Fruit fly (Drosophila melanogaster) whole organism, embryonic: Measurements from ENCODE around the gene CG15203.
A peak's percentile ranks its signal among the peaks of the same experiment; 100 is the strongest.

Experiments used
- Ada2b ChIP-seq: fragments of 200-800 bp; sonication (Bioruptor generic); IDR thresholded peaks from 2 replicates; pipeline ENCODE4 v1.3.6; 2022; ENCODE audit warnings: missing biosample characterization, missing genetic modification characterization
- Bgb ChIP-seq: fragments of 200-800 bp; sonication (Bioruptor generic); IDR thresholded peaks from 2 replicates; pipeline ENCODE4 v1.3.6; 2022; ENCODE audit warnings: missing biosample characterization, missing genetic modification characterization; ENCODE audit not compliant: partially characterized antibody
- CG11560 ChIP-seq: fragments of 200-800 bp; sonication (Bioruptor generic); IDR thresholded peaks from 3 replicates; pipeline ENCODE4 v1.3.6; 2022; ENCODE audit warnings: missing biosample characterization, missing genetic modification characterization
- CG11696 ChIP-seq: fragments of 200-800 bp; sonication (Bioruptor generic); IDR thresholded peaks from 2 replicates; pipeline ENCODE4 v1.3.6; 2022; ENCODE audit warnings: missing biosample characterization, missing genetic modification characterization
- CG12219 ChIP-seq: fragments of 200-800 bp; sonication (Bioruptor generic); optimal IDR thresholded peaks from 3 replicates; lab custom pipeline; 2018; ENCODE audit warnings: missing biosample characterization, mild to moderate bottlenecking, missing genetic modification characterization
- CG12391 ChIP-seq: fragments of 200-800 bp; sonication (Bioruptor generic); optimal IDR thresholded peaks from 3 replicates; lab custom pipeline; 2018; ENCODE audit warnings: missing biosample characterization, mild to moderate bottlenecking, missing genetic modification characterization, moderate library complexity
- CG12942 ChIP-seq: fragments of 200-800 bp; sonication (Bioruptor generic); optimal IDR thresholded peaks from 3 replicates; lab custom pipeline; 2016; ENCODE audit warnings: missing biosample characterization, missing genetic modification characterization
- CG13894 ChIP-seq: fragments of 200-800 bp; sonication (Bioruptor generic); optimal IDR thresholded peaks from 3 replicates; lab custom pipeline; 2018; ENCODE audit warnings: missing biosample characterization, mild to moderate bottlenecking, missing genetic modification characterization, moderate library complexity
- CG15073 ChIP-seq: fragments of 200-800 bp; sonication (Bioruptor generic); optimal IDR thresholded peaks from 2 replicates; lab custom pipeline; 2016; ENCODE audit warnings: missing biosample characterization, missing genetic modification characterization
- CG17328 ChIP-seq: fragments of 200-800 bp; sonication (Bioruptor generic); IDR thresholded peaks from 2 replicates; pipeline ENCODE4 v1.3.6; 2022; ENCODE audit warnings: missing biosample characterization, missing genetic modification characterization
- CG18011 ChIP-seq: fragments of 200-800 bp; sonication (Bioruptor generic); optimal IDR thresholded peaks from 2 replicates; lab custom pipeline; 2017; ENCODE audit warnings: missing biosample characterization, missing genetic modification characterization, mild to moderate bottlenecking, moderate library complexity, missing genotype
- CG32772 ChIP-seq: fragments of 200-800 bp; sonication (Bioruptor generic); IDR thresholded peaks from 2 replicates; pipeline ENCODE4 v1.3.6; 2022; ENCODE audit warnings: missing biosample characterization, missing genetic modification characterization
- CG34224 ChIP-seq: fragments of 200-800 bp; sonication (Bioruptor generic); IDR thresholded peaks from 3 replicates; pipeline ENCODE4 v1.3.6; 2022; ENCODE audit warnings: missing biosample characterization, missing genetic modification characterization; ENCODE audit not compliant: partially characterized antibody
- CG4820 ChIP-seq: fragments of 200-800 bp; sonication (Bioruptor generic); optimal IDR thresholded peaks from 3 replicates; lab custom pipeline; 2016; ENCODE audit warnings: missing biosample characterization, missing genetic modification characterization
- CG6765 ChIP-seq: fragments of 200-800 bp; sonication (Bioruptor generic); optimal IDR thresholded peaks from 3 replicates; lab custom pipeline; 2017; ENCODE audit warnings: missing biosample characterization, mild to moderate bottlenecking, missing genetic modification characterization
- CG7357 ChIP-seq: fragments of 200-800 bp; sonication (Bioruptor generic); IDR thresholded peaks from 3 replicates; pipeline ENCODE4 v1.3.6; 2022; ENCODE audit warnings: missing biosample characterization, missing genetic modification characterization
- CG8089 ChIP-seq: fragments of 200-800 bp; sonication (Bioruptor generic); optimal IDR thresholded peaks from 3 replicates; lab custom pipeline; 2016; ENCODE audit warnings: missing biosample characterization, missing genetic modification characterization
- CG8359 ChIP-seq: fragments of 200-800 bp; sonication (Bioruptor generic); optimal IDR thresholded peaks from 2 replicates; lab custom pipeline; 2017; ENCODE audit warnings: missing biosample characterization, mild to moderate bottlenecking, missing genetic modification characterization, borderline replicate concordance
- Dp ChIP-seq: fragments of 200-800 bp; sonication (Bioruptor generic); optimal IDR thresholded peaks from 2 replicates; lab custom pipeline; 2018; ENCODE audit warnings: missing biosample characterization, mild to moderate bottlenecking, missing genetic modification characterization, moderate library complexity
- Fer1 ChIP-seq: fragments of 200-800 bp; sonication (Bioruptor generic); optimal IDR thresholded peaks from 2 replicates; lab custom pipeline; 2017; ENCODE audit warnings: missing biosample characterization, mild to moderate bottlenecking, missing genetic modification characterization
- Fer3 ChIP-seq: fragments of 200-800 bp; sonication (Bioruptor generic); optimal IDR thresholded peaks from 2 replicates; lab custom pipeline; 2018; ENCODE audit warnings: missing biosample characterization, mild to moderate bottlenecking, missing genetic modification characterization, moderate library complexity
- GATAe ChIP-seq: fragments of 200-800 bp; sonication (Bioruptor generic); conservative IDR thresholded peaks from 2 replicates; pipeline ENCODE4 v1.3.6; 2022; ENCODE audit warnings: missing biosample characterization, missing genetic modification characterization
- Gsc ChIP-seq: fragments of 200-800 bp; sonication (Bioruptor generic); IDR thresholded peaks from 2 replicates; pipeline ENCODE4 v1.3.6; 2022; ENCODE audit warnings: missing biosample characterization, missing genetic modification characterization
- Hand ChIP-seq: fragments of 200-800 bp; sonication (Bioruptor generic); optimal IDR thresholded peaks from 2 replicates; lab custom pipeline; 2017; ENCODE audit warnings: mild to moderate bottlenecking, missing biosample characterization, missing genetic modification reagents, missing genetic modification characterization
- HmgD ChIP-seq: fragments of 200-800 bp; sonication (Bioruptor generic); optimal IDR thresholded peaks from 3 replicates; lab custom pipeline; 2016; ENCODE audit warnings: missing biosample characterization, missing genetic modification characterization
- NFAT ChIP-seq: fragments of 200-800 bp; sonication (Bioruptor generic); IDR thresholded peaks from 2 replicates; pipeline ENCODE4 v1.3.6; 2022; ENCODE audit warnings: missing biosample characterization, missing genetic modification characterization
- Opbp ChIP-seq: fragments of 200-800 bp; sonication (Bioruptor generic); IDR thresholded peaks from 3 replicates; pipeline ENCODE4 v1.3.6; 2022; ENCODE audit warnings: missing biosample characterization, missing genetic modification characterization; ENCODE audit not compliant: partially characterized antibody
- Scr ChIP-seq: fragments of 200-800 bp; sonication (Bioruptor generic); IDR thresholded peaks from 2 replicates; pipeline ENCODE4 v1.3.6; 2022; ENCODE audit warnings: missing biosample characterization, missing genetic modification characterization; ENCODE audit not compliant: partially characterized antibody
- TFAM ChIP-seq: fragments of 200-800 bp; sonication (Bioruptor generic); optimal IDR thresholded peaks from 2 replicates; lab custom pipeline; 2017; ENCODE audit warnings: missing biosample characterization, missing genetic modification characterization, inconsistent platforms
- Trl ChIP-seq, 3 experiments: fragments of >200 bp in 2 of 3; fragments of 200-800 bp in 1 of 3; sonication (Bioruptor generic) in 1 of 3; optimal IDR thresholded peaks; 2 replicates in 1 of 3; 3 replicates in 2 of 3; lab custom pipeline; 2016 to 2017; ENCODE audit warnings: missing biosample characterization in 1 of 3, missing genetic modification characterization in 1 of 3
- Usf ChIP-seq: fragments of 200-800 bp; sonication (Bioruptor generic); optimal IDR thresholded peaks from 2 replicates; lab custom pipeline; 2017; ENCODE audit warnings: missing genotype, missing biosample characterization, missing genetic modification characterization
- abd-A ChIP-seq: fragments of 200-800 bp; sonication (Bioruptor generic); optimal IDR thresholded peaks from 3 replicates; lab custom pipeline; 2019; ENCODE audit warnings: missing biosample characterization, mild to moderate bottlenecking, missing genetic modification characterization, moderate library complexity
- amos ChIP-seq: fragments of 200-800 bp; sonication (Bioruptor generic); IDR thresholded peaks from 2 replicates; pipeline ENCODE4 v1.3.6; 2022; ENCODE audit warnings: missing biosample characterization, missing genetic modification characterization; ENCODE audit not compliant: partially characterized antibody
- ap ChIP-seq: fragments of 200-800 bp; sonication (Bioruptor generic); IDR thresholded peaks from 2 replicates; pipeline ENCODE4 v1.3.6; 2022; ENCODE audit warnings: missing biosample characterization, missing genetic modification characterization
- cas ChIP-seq: fragments of 200-800 bp; sonication (Bioruptor generic); IDR thresholded peaks from 2 replicates; pipeline ENCODE4 v1.3.6; 2022; ENCODE audit warnings: missing biosample characterization, missing genetic modification characterization
- cg ChIP-seq: fragments of 200-800 bp; sonication (Bioruptor generic); optimal IDR thresholded peaks from 3 replicates; lab custom pipeline; 2019; ENCODE audit warnings: missing biosample characterization, mild to moderate bottlenecking, missing genetic modification characterization, moderate library complexity
- danr ChIP-seq: fragments of 200-800 bp; sonication (Bioruptor generic); IDR thresholded peaks from 2 replicates; pipeline ENCODE4 v1.3.6; 2022; ENCODE audit warnings: missing biosample characterization, missing genetic modification characterization
- gfzf ChIP-seq: fragments of 200-800 bp; sonication (Bioruptor generic); optimal IDR thresholded peaks from 2 replicates; lab custom pipeline; 2016; ENCODE audit warnings: missing biosample characterization, mild to moderate bottlenecking, missing genetic modification characterization, moderate library complexity
- kni ChIP-seq: fragments of 200-800 bp; sonication (Bioruptor generic); optimal IDR thresholded peaks from 3 replicates; lab custom pipeline; 2017; ENCODE audit warnings: mild to moderate bottlenecking, missing biosample characterization, missing genetic modification reagents, missing genetic modification characterization
- lola ChIP-seq, 3 experiments: fragments of >200 bp in 2 of 3; fragments of 200-800 bp in 1 of 3; sonication (Bioruptor generic) in 1 of 3; optimal IDR thresholded peaks; 2 replicates each; lab custom pipeline; 2017 to 2019; ENCODE audit warnings: missing biosample characterization in 3 of 3, missing genetic modification characterization in 3 of 3, mild to moderate bottlenecking in 1 of 3, moderate library complexity in 1 of 3
- lov ChIP-seq, 2 experiments: fragments of 200-800 bp in 1 of 2; fragments of >200 bp in 1 of 2; sonication (Bioruptor generic) in 1 of 2; IDR thresholded peaks in 1 of 2; optimal IDR thresholded peaks in 1 of 2; 2 replicates in 1 of 2; 3 replicates in 1 of 2; pipeline versions ENCODE4 v1.3.6 to Lab custom; 2017 to 2022; ENCODE audit warnings: missing biosample characterization in 1 of 2, missing genetic modification characterization in 1 of 2
- nerfin-1 ChIP-seq: fragments of 200-800 bp; sonication (Bioruptor generic); optimal IDR thresholded peaks from 3 replicates; lab custom pipeline; 2019; ENCODE audit warnings: missing biosample characterization, mild to moderate bottlenecking, missing genetic modification characterization, moderate library complexity
- oc ChIP-seq: fragments of 200-800 bp; sonication (Bioruptor generic); optimal IDR thresholded peaks from 2 replicates; lab custom pipeline; 2018; ENCODE audit warnings: missing biosample characterization, mild to moderate bottlenecking, missing genetic modification characterization, moderate library complexity
- pzg ChIP-seq: fragments of 200-800 bp; sonication (Bioruptor generic); optimal IDR thresholded peaks from 3 replicates; lab custom pipeline; 2018; ENCODE audit warnings: missing biosample characterization, mild to moderate bottlenecking, missing genetic modification characterization, moderate library complexity
- repo ChIP-seq: fragments of 200-800 bp; sonication (Bioruptor generic); optimal IDR thresholded peaks from 2 replicates; lab custom pipeline; 2016; ENCODE audit warnings: missing biosample characterization, missing genetic modification characterization
- slou ChIP-seq: fragments of 200-800 bp; sonication (Bioruptor generic); optimal IDR thresholded peaks from 3 replicates; lab custom pipeline; 2016; ENCODE audit warnings: missing biosample characterization, missing genetic modification characterization
- tna ChIP-seq: fragments of 200-800 bp; sonication (Bioruptor generic); IDR thresholded peaks from 2 replicates; pipeline ENCODE4 v1.3.6; 2022; ENCODE audit warnings: missing biosample characterization, missing genetic modification characterization; ENCODE audit not compliant: partially characterized antibody
- trem ChIP-seq: fragments of 200-800 bp; optimal IDR thresholded peaks from 3 replicates; lab custom pipeline; 2019; ENCODE audit warnings: missing biosample characterization, mild to moderate bottlenecking, missing genetic modification characterization, moderate library complexity
- twi ChIP-seq: fragments of 200-800 bp; optimal IDR thresholded peaks from 2 replicates; lab custom pipeline; 2019; ENCODE audit warnings: missing biosample characterization, mild to moderate bottlenecking, missing genetic modification characterization, moderate library complexity

The CG15203 gene

dm6 chrX:11090161-11090560 is 23.8 kb downstream of the CG15203 start, which contains the start of gene CG2076 (continued):
- peak; percentile 91 for TF ChIP-seq Scr
- TF ChIP-seq trem (tag; lab: Kevin White, UChicago) = peak; percentile 30
- TF ChIP-seq CG8359 (GFP tag; lab: Kevin White, UChicago) = no peak
- TF ChIP-seq abd-A = no peak
- no peak for TF ChIP-seq kni (GFP tag; lab: Kevin White, UChicago)
- no peak for TF ChIP-seq GATAe (GFP tag; lab: Robert Waterston, UW)
- TF ChIP-seq CG11696 (GFP tag; lab: Robert Waterston, UW) = no peak
- TF ChIP-seq pzg (GFP tag; lab: Kevin White, UChicago) = peak; percentile 56
- TF ChIP-seq gfzf = peak; percentile 14
- TF ChIP-seq Opbp = peak; percentile 82; the same call in 2 of the 3 replicates
- TF ChIP-seq CG12942 (GFP tag; lab: Kevin White, UChicago) = no peak
- no peak for TF ChIP-seq oc (tag; lab: Kevin White, UChicago)
- TF ChIP-seq Hand = no peak
- no peak for TF ChIP-seq CG7357 (GFP tag; lab: Robert Waterston, UW)
- TF ChIP-seq CG34224 (GFP tag; lab: Robert Waterston, UW) = peak; percentile 93
- no peak for TF ChIP-seq ap (GFP tag; lab: Robert Waterston, UW)
- TF ChIP-seq CG13894 (tag; lab: Kevin White, UChicago) = no peak
- TF ChIP-seq Fer1 (GFP tag; lab: Kevin White, UChicago) = no peak
- no peak for TF ChIP-seq Gsc (GFP tag; lab: Robert Waterston, UW)
- peak; percentile 93 for TF ChIP-seq CG11560 (tag; lab: Robert Waterston, UW)
- no peak for TF ChIP-seq Fer3
- TF ChIP-seq tna = peak; percentile 95
- TF ChIP-seq Dp (GFP tag; lab: Kevin White, UChicago) = peak; percentile 77
- TF ChIP-seq Ada2b (GFP tag; lab: Robert Waterston, UW) = no peak
- no peak for TF ChIP-seq cg (GFP tag; lab: Kevin White, UChicago)
- TF ChIP-seq Usf = no peak
- TF ChIP-seq nerfin-1 (tag; lab: Kevin White, UChicago) = no peak
- no peak for TF ChIP-seq CG32772 (GFP tag; lab: Robert Waterston, UW)
- TF ChIP-seq slou (GFP tag; lab: Kevin White, UChicago) = no peak
- TF ChIP-seq repo (GFP tag; lab: Kevin White, UChicago) = no peak
- TF ChIP-seq TFAM (GFP tag; lab: Kevin White, UChicago) = no peak
- no peak for TF ChIP-seq CG4820
- peak; percentile 4 for TF ChIP-seq CG12391 (tag; lab: Kevin White, UChicago)
- TF ChIP-seq lov (optimal IDR thresholded peaks at IDR 0.05; lab: Kevin White, UChicago) = no peak
- no peak for TF ChIP-seq lov (GFP tag; IDR thresholded peaks at IDR 0.05; lab: Robert Waterston, UW)
- TF ChIP-seq CG6765 = no peak
- no peak for TF ChIP-seq CG15073 (GFP tag; lab: Kevin White, UChicago)
- no peak for TF ChIP-seq CG8089 (GFP tag; lab: Kevin White, UChicago)
- TF ChIP-seq CG17328 = no peak
- no peak for TF ChIP-seq NFAT (GFP tag; lab: Robert Waterston, UW)
- no peak for TF ChIP-seq HmgD (GFP tag; lab: Kevin White, UChicago)
- peak; percentile 84 for TF ChIP-seq amos
- no peak for TF ChIP-seq cas
- TF ChIP-seq CG12219 (GFP tag; lab: Kevin White, UChicago) = no peak
- TF ChIP-seq twi (tag; lab: Kevin White, UChicago) = no peak
- TF ChIP-seq danr (GFP tag; lab: Robert Waterston, UW) = no peak
- TF ChIP-seq CG18011 (GFP tag; lab: Kevin White, UChicago) = no peak
- TF ChIP-seq Trl (optimal IDR thresholded peaks at IDR 0.05; lab: Kevin White, UChicago) = no peak
- no peak for TF ChIP-seq Trl (GFP tag; optimal IDR thresholded peaks at IDR 0.05; lab: Kevin White, UChicago)
- peak; percentile 92 for TF ChIP-seq Bgb
- TF ChIP-seq lola (GFP tag; optimal IDR thresholded peaks at IDR 0.05; lab: Kevin White, UChicago) = no peak
